Worm (Caenorhabditis elegans) whole organism, midembryonic: ENCODE results near the gene set-6.

Source experiments
- T22C8.4 ChIP-seq: fragments of 200-800 bp; sonication (Bioruptor generic); IDR thresholded peaks from 2 replicates; pipeline ENCODE4 v1.3.6; 2022; ENCODE audit warnings: missing genetic modification characterization, missing compliant biosample characterization
- tab-1 ChIP-seq: fragments of 200-800 bp; sonication (Bioruptor generic); IDR thresholded peaks from 2 replicates; pipeline ENCODE4 v1.3.6; 2022; ENCODE audit warnings: missing genetic modification characterization, missing compliant biosample characterization
- ztf-23 ChIP-seq: fragments of 200-800 bp; sonication (Bioruptor generic); IDR thresholded peaks from 2 replicates; pipeline ENCODE4 v1.3.6; 2022; ENCODE audit warnings: missing genetic modification reagents, missing genetic modification characterization, missing compliant biosample characterization

DNA sequence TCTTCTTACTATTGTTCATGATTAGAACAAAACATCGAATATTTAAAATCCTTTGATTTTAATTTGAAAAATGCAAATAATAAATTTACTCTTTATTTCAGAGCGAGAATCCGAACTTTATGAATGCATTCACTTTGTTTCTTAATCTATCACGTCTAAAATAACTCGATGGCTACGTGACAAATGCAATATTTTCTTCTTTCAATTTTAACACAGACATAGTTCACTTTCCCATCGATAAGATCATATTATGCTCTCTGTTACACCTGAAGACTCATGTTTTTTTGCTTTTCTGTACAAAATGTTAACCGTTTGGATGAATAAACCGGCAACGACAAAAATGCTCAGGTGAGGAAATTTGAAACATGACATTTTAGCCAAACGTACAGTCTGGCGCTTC is 4.9 kb downstream of the set-6 start:
- no peak for TF ChIP-seq T22C8.4 (GFP tag; lab: Robert Waterston, UW)
- TF ChIP-seq ztf-23 (GFP tag; lab: Robert Waterston, UW) = no peak
- TF ChIP-seq tab-1 (GFP tag; lab: Robert Waterston, UW) = no peak
